Fruit fly (Drosophila melanogaster): ENCODE measurements around the gene CkIalpha.
A peak's percentile ranks its signal among the peaks of the same experiment; 100 is the strongest.

The CkIalpha gene

DNA sequence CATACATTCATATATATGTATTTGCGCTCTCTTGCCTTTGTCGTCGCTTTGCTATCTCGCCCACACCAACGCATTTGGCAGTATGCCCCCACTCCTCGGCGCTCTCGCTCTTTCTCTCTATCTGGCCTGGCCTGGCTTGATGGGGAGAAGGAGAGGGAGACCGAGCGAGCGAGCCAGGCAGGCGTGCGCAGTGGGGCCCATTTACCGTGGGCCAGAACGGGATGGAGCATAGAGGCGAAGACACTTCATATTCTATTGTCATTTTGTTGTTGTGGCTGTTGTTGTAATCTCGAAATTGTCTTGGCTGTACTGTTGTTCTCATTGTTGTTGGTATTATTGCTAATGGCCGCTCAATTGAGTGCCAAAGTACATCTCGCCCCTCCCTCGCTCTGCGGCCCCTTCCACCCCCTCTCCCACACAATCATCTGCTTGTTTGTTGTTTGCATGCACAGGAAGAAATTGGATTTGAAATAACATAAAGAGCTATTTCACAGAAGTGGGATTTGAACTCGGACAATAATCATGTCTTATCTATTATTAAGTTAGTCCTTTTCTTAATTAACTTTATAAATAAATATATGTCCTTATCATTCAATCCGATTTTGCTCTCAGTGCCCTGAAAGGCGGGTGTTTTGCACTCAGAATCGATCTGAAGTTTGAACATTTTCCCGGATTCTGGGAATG lies 11.8 kb downstream of the CkIalpha start (continued):
- TF ChIP-seq jigr1 (GFP tag; IDR thresholded peaks at IDR 0.05) (no peak; the same call in 2 of the 3 replicates), Mrtf (GFP tag; IDR thresholded peaks at IDR 0.05) (peak; percentile 88), br (optimal IDR thresholded peaks at IDR 0.05) (no peak), vfl (GFP tag; optimal IDR thresholded peaks at IDR 0.05) (peak; percentile 56), Asciz (GFP tag; optimal IDR thresholded peaks at IDR 0.05) (peak; percentile 72), D19B (GFP tag; optimal IDR thresholded peaks at IDR 0.05) (peak; percentile 75), CG43689 (GFP tag; IDR thresholded peaks at IDR 0.05) (peak; percentile 75), Chrac-16 (GFP tag; optimal IDR thresholded peaks at IDR 0.05) (peak; percentile 87), Jarid2 (GFP tag; optimal IDR thresholded peaks at IDR 0.05) (peak; percentile 62), Sox100B (GFP tag; optimal IDR thresholded peaks at IDR 0.05) (peak; percentile 89), CG11695 (GFP tag; IDR thresholded peaks at IDR 0.05) (peak; percentile 89), CG3281 (GFP tag; optimal IDR thresholded peaks at IDR 0.05) (peak; percentile 87), prd (optimal IDR thresholded peaks at IDR 0.05) (no peak), prd (GFP tag; IDR thresholded peaks at IDR 0.05) (peak; percentile 94), Dfd (GFP tag; optimal IDR thresholded peaks at IDR 0.05) (no peak), CG31224 (GFP tag; IDR thresholded peaks at IDR 0.05) (peak; percentile 81), Gsc (GFP tag; IDR thresholded peaks at IDR 0.05) (no peak), CG32532 (GFP tag; IDR thresholded peaks at IDR 0.05) (peak; percentile 91), CG7839 (tag; optimal IDR thresholded peaks at IDR 0.05) (peak; percentile 92), Dip3 (GFP tag; optimal IDR thresholded peaks at IDR 0.05) (peak; percentile 43), CG10979 (tag; optimal IDR thresholded peaks at IDR 0.05) (peak; percentile 90), CG42726 (GFP tag; IDR thresholded peaks at IDR 0.05; ENCODE audit: partially characterized antibody) (no peak), Deaf1 (tag; optimal IDR thresholded peaks at IDR 0.05) (peak; percentile 55), hkb (optimal IDR thresholded peaks at IDR 0.05) (no peak), hkb (GFP tag; IDR thresholded peaks at IDR 0.05) (peak; percentile 90), Sry-β (GFP tag; optimal IDR thresholded peaks at IDR 0.05) (no peak), Hr39 (optimal IDR thresholded peaks at IDR 0.05) (no peak), kay (GFP tag; optimal IDR thresholded peaks at IDR 0.05) (peak; percentile 69), CG1602 (GFP tag; optimal IDR thresholded peaks at IDR 0.05) (peak; percentile 86), CG14667 (GFP tag; IDR thresholded peaks at IDR 0.05) (peak; percentile 91), abd-A (tag; optimal IDR thresholded peaks at IDR 0.05) (peak; percentile 79), Six4 (GFP tag; optimal IDR thresholded peaks at IDR 0.05) (peak; percentile 80), crc (GFP tag; optimal IDR thresholded peaks at IDR 0.05) (no peak), Hey (tag; optimal IDR thresholded peaks at IDR 0.05) (no peak), nerfin-1 (tag; optimal IDR thresholded peaks at IDR 0.05) (peak; percentile 78), CG31388 (GFP tag; optimal IDR thresholded peaks at IDR 0.05) (peak; percentile 45), Doc2 (GFP tag; IDR thresholded peaks at IDR 0.05) (peak; percentile 68; the same call in 1 of the 2 replicates), seq (GFP tag; IDR thresholded peaks at IDR 0.05) (peak; percentile 91), CG3163 (GFP tag; optimal IDR thresholded peaks at IDR 0.05) (no peak), oc (tag; optimal IDR thresholded peaks at IDR 0.05) (peak; percentile 71), CG18764 (GFP tag; optimal IDR thresholded peaks at IDR 0.05) (peak; percentile 71), scrt (GFP tag; optimal IDR thresholded peaks at IDR 0.05) (peak; percentile 78), CG18262 (tag; optimal IDR thresholded peaks at IDR 0.05) (peak; percentile 91), CG9797 (GFP tag; optimal IDR thresholded peaks at IDR 0.05) (no peak), H15 (GFP tag; IDR thresholded peaks at IDR 0.05) (peak; percentile 88), sqz (GFP tag; optimal IDR thresholded peaks at IDR 0.05) (peak; percentile 50), gce (GFP tag; IDR thresholded peaks at IDR 0.05) (peak; percentile 83), CG13775 (GFP tag; optimal IDR thresholded peaks at IDR 0.05) (peak; percentile 90), CG3065 (GFP tag; optimal IDR thresholded peaks at IDR 0.05) (peak; percentile 56), Sin3A (optimal IDR thresholded peaks at IDR 0.05) (no peak), CG9932 (GFP tag; IDR thresholded peaks at IDR 0.05) (peak; percentile 94), CTCF (GFP tag; optimal IDR thresholded peaks at IDR 0.05) (peak; percentile 32), Sox102F (GFP tag; optimal IDR thresholded peaks at IDR 0.05) (peak; percentile 89)

All from whole organism, embryonic.